Worm (Caenorhabditis elegans) whole organism, L1 larva: ENCODE results near the gene F21C10.18.

Source experiments
- C16A3.4 ChIP-seq: fragments of 150-350 bp; optimal IDR thresholded peaks from 2 replicates; lab custom pipeline; 2014; ENCODE audit warnings: missing biosample characterization, missing genetic modification characterization
- F16B12.6 ChIP-seq: fragments of 150-350 bp; optimal IDR thresholded peaks from 2 replicates; lab custom pipeline; 2014; ENCODE audit warnings: missing biosample characterization, missing genetic modification characterization
- ama-1 ChIP-seq: fragments of 150-350 bp; optimal IDR thresholded peaks from 2 replicates; lab custom pipeline; 2014
- blmp-1 ChIP-seq: fragments of 150-350 bp; optimal IDR thresholded peaks from 2 replicates; lab custom pipeline; 2014; ENCODE audit warnings: missing biosample characterization, missing genetic modification characterization
- ceh-63 ChIP-seq: fragments of 200-800 bp; sonication (Bioruptor generic); optimal IDR thresholded peaks from 2 replicates; lab custom pipeline; 2018; ENCODE audit warnings: mild to moderate bottlenecking, missing genetic modification characterization, missing compliant biosample characterization
- ceh-8 ChIP-seq: fragments of 200-800 bp; sonication (Bioruptor generic); optimal IDR thresholded peaks from 2 replicates; lab custom pipeline; 2018; ENCODE audit warnings: mild to moderate bottlenecking, missing genetic modification characterization, moderate library complexity, missing compliant biosample characterization
- ceh-82 ChIP-seq, 3 experiments: fragments of 150-350 bp in 1 of 3; sonication (generic microtip) in 2 of 3; optimal IDR thresholded peaks; 2 replicates each; lab custom pipeline; 2014 to 2017; ENCODE audit warnings: missing biosample characterization in 3 of 3, missing genetic modification characterization in 3 of 3
- ceh-88 ChIP-seq: fragments of 200-800 bp; sonication (Bioruptor generic); IDR thresholded peaks from 2 replicates; pipeline ENCODE4 v1.3.6; 2022; ENCODE audit warnings: missing genetic modification characterization, missing compliant biosample characterization
- ces-1 ChIP-seq: fragments of 150-350 bp; optimal IDR thresholded peaks from 2 replicates; lab custom pipeline; 2014; ENCODE audit warnings: missing biosample characterization, missing genetic modification reagents, missing genetic modification characterization
- dsc-1 ChIP-seq: sonication (generic microtip); optimal IDR thresholded peaks from 2 replicates; lab custom pipeline; 2016; ENCODE audit warnings: mild to moderate bottlenecking, missing genetic modification characterization, missing compliant biosample characterization
- egl-13 ChIP-seq: sonication (generic microtip); optimal IDR thresholded peaks from 2 replicates; lab custom pipeline; 2016; ENCODE audit warnings: missing genotype, missing genetic modification reagents, missing genetic modification characterization, missing compliant biosample characterization
- egl-27 ChIP-seq, 2 experiments: fragments of 150-350 bp in 1 of 2; sonication (generic microtip); optimal IDR thresholded peaks; 3 replicates each; lab custom pipeline; 2017 to 2018; ENCODE audit warnings: missing biosample characterization in 2 of 2, missing genetic modification characterization in 2 of 2, missing genetic modification reagents in 2 of 2
- elt-2 ChIP-seq: sonication (generic microtip); optimal IDR thresholded peaks from 2 replicates; lab custom pipeline; 2016; ENCODE audit warnings: missing genetic modification characterization, mild to moderate bottlenecking, inconsistent platforms, missing compliant biosample characterization, missing genetic modification reagents
- elt-3 ChIP-seq, 6 experiments: fragments of 150-350 bp in 1 of 6; sonication (generic microtip); optimal IDR thresholded peaks; 2 replicates each; lab custom pipeline; 2017 to 2018; ENCODE audit warnings: missing biosample characterization in 6 of 6, missing genetic modification characterization in 6 of 6, inconsistent platforms in 1 of 6
- fkh-10 ChIP-seq: sonication (generic microtip); optimal IDR thresholded peaks from 2 replicates; lab custom pipeline; 2017; ENCODE audit warnings: missing biosample characterization, missing genetic modification reagents, missing genetic modification characterization
- fkh-8 ChIP-seq: sonication (generic microtip); optimal IDR thresholded peaks from 2 replicates; lab custom pipeline; 2016; ENCODE audit warnings: mild to moderate bottlenecking, missing genetic modification characterization, missing compliant biosample characterization
- jun-1 ChIP-seq: fragments of 150-350 bp; optimal IDR thresholded peaks from 2 replicates; lab custom pipeline; 2014; ENCODE audit warnings: missing biosample characterization, missing genetic modification reagents, missing genetic modification characterization
- lin-13 ChIP-seq: fragments of 150-350 bp; optimal IDR thresholded peaks from 2 replicates; lab custom pipeline; 2014; ENCODE audit warnings: missing biosample characterization, missing genetic modification reagents, missing genetic modification characterization
- lin-14 ChIP-seq: fragments of 200-800 bp; sonication (Bioruptor generic); optimal IDR thresholded peaks from 2 replicates; lab custom pipeline; 2018; ENCODE audit warnings: mild to moderate bottlenecking, missing genetic modification characterization, moderate library complexity, missing compliant biosample characterization
- lin-15B ChIP-seq: fragments of 150-350 bp; sonication (generic microtip); optimal IDR thresholded peaks from 3 replicates; lab custom pipeline; 2014; ENCODE audit warnings: missing biosample characterization, missing genetic modification characterization
- lin-39 ChIP-seq: fragments of 150-350 bp; optimal IDR thresholded peaks from 2 replicates; lab custom pipeline; 2014; ENCODE audit warnings: missing biosample characterization, missing genetic modification reagents, missing genetic modification characterization
- lir-3 ChIP-seq: sonication (generic microtip); optimal IDR thresholded peaks from 2 replicates; lab custom pipeline; 2016; ENCODE audit warnings: mild to moderate bottlenecking, missing genetic modification characterization, moderate library complexity, missing compliant biosample characterization; ENCODE audit not compliant: poor library complexity
- lsy-2 ChIP-seq, 2 experiments: fragments of 150-350 bp; optimal IDR thresholded peaks; 2 replicates each; lab custom pipeline; 2014; ENCODE audit warnings: missing biosample characterization in 2 of 2, missing genetic modification characterization in 2 of 2
- mdl-1 ChIP-seq, 2 experiments: fragments of 150-350 bp; optimal IDR thresholded peaks; 2 replicates each; lab custom pipeline; 2014 to 2017; ENCODE audit warnings: missing biosample characterization in 2 of 2, missing genetic modification characterization in 2 of 2, inconsistent platforms in 1 of 2
- nhr-19 ChIP-seq: fragments of 200-800 bp; sonication (Bioruptor generic); conservative IDR thresholded peaks from 2 replicates; pipeline ENCODE4 v1.3.6; 2022; ENCODE audit warnings: missing genetic modification characterization, missing compliant biosample characterization
- nhr-20 ChIP-seq: sonication (generic microtip); optimal IDR thresholded peaks from 2 replicates; lab custom pipeline; 2016; ENCODE audit warnings: mild to moderate bottlenecking, missing genetic modification characterization, missing compliant biosample characterization
- nhr-47 ChIP-seq: sonication (generic microtip); optimal IDR thresholded peaks from 2 replicates; lab custom pipeline; 2016; ENCODE audit warnings: mild to moderate bottlenecking, missing genetic modification characterization, moderate library complexity, missing compliant biosample characterization
- nhr-76 ChIP-seq: sonication (generic microtip); optimal IDR thresholded peaks from 2 replicates; lab custom pipeline; 2017; ENCODE audit warnings: missing biosample characterization, missing genetic modification characterization
- nhr-77 ChIP-seq: fragments of 150-350 bp; optimal IDR thresholded peaks from 2 replicates; lab custom pipeline; 2014; ENCODE audit warnings: missing biosample characterization, missing genetic modification characterization
- nhr-84 ChIP-seq: sonication (generic microtip); optimal IDR thresholded peaks from 2 replicates; lab custom pipeline; 2017; ENCODE audit warnings: missing biosample characterization, missing genetic modification characterization
- nhr-85 ChIP-seq: sonication (generic microtip); peaks from one replicate; lab custom pipeline; 2016; ENCODE audit warnings: missing genetic modification characterization, inconsistent platforms, missing compliant biosample characterization
- nhr-90 ChIP-seq: sonication (generic microtip); optimal IDR thresholded peaks from 2 replicates; lab custom pipeline; 2016; ENCODE audit warnings: mild to moderate bottlenecking, missing genetic modification characterization, missing compliant biosample characterization; ENCODE audit not compliant: poor library complexity
- pag-3 ChIP-seq: sonication (generic microtip); optimal IDR thresholded peaks from 2 replicates; lab custom pipeline; 2017; ENCODE audit warnings: missing genetic modification characterization, mild to moderate bottlenecking, missing compliant biosample characterization, antibody characterized with exemption, borderline replicate concordance; ENCODE audit not compliant: insufficient read depth
- rnt-1 ChIP-seq: sonication (generic microtip); optimal IDR thresholded peaks from 2 replicates; lab custom pipeline; 2016; ENCODE audit warnings: mild to moderate bottlenecking, missing genetic modification characterization, moderate library complexity, missing compliant biosample characterization
- skn-1 ChIP-seq: fragments of 150-350 bp; optimal IDR thresholded peaks from 2 replicates; lab custom pipeline; 2014; ENCODE audit warnings: missing biosample characterization, missing genetic modification characterization
- snu-23 ChIP-seq: sonication (generic microtip); optimal IDR thresholded peaks from 2 replicates; lab custom pipeline; 2016; ENCODE audit warnings: missing genetic modification characterization, missing compliant biosample characterization
- sox-4 ChIP-seq: sonication (generic microtip); optimal IDR thresholded peaks from 2 replicates; lab custom pipeline; 2016; ENCODE audit warnings: missing genetic modification characterization, missing compliant biosample characterization
- sup-37 ChIP-seq: fragments of 200-800 bp; sonication (Bioruptor generic); optimal IDR thresholded peaks from 2 replicates; lab custom pipeline; 2018; ENCODE audit warnings: mild to moderate bottlenecking, missing genetic modification characterization, missing compliant biosample characterization
- swsn-7 ChIP-seq: sonication (generic microtip); optimal IDR thresholded peaks from 2 replicates; lab custom pipeline; 2016; ENCODE audit warnings: missing genetic modification characterization, missing compliant biosample characterization
- tbx-2 ChIP-seq: sonication (generic microtip); optimal IDR thresholded peaks from 2 replicates; lab custom pipeline; 2016; ENCODE audit warnings: missing genetic modification characterization, missing compliant biosample characterization
- tlp-1 ChIP-seq: fragments of 150-350 bp; optimal IDR thresholded peaks from 2 replicates; lab custom pipeline; 2014; ENCODE audit warnings: missing biosample characterization, missing genetic modification characterization
- unc-130 ChIP-seq: fragments of 150-350 bp; optimal IDR thresholded peaks from 2 replicates; lab custom pipeline; 2017; ENCODE audit warnings: missing biosample characterization, missing genetic modification characterization, inconsistent platforms
- unc-30 ChIP-seq: sonication (generic microtip); optimal IDR thresholded peaks from 2 replicates; lab custom pipeline; 2017; ENCODE audit warnings: missing biosample characterization, missing genetic modification characterization
- unc-98 ChIP-seq: fragments of 200-800 bp; sonication (Bioruptor generic); IDR thresholded peaks from 2 replicates; pipeline ENCODE4 v1.3.6; 2022; ENCODE audit warnings: missing genetic modification characterization, missing compliant biosample characterization
- ztf-4 ChIP-seq: fragments of 150-350 bp; optimal IDR thresholded peaks from 2 replicates; lab custom pipeline; 2014; ENCODE audit warnings: missing biosample characterization, missing genetic modification characterization

F21C10.18 gene

ce11 chrV:9108219-9108618 is at the start of gene F21C10.18:
Gene F21C10.18 (plus strand): TSS chrV:9108519.
- TF ChIP-seq dsc-1 (no peak), lin-15B (no peak), tbx-2 (tag; lab: Kevin White, UChicago) (no peak), nhr-76 (tag; lab: Kevin White, UChicago) (no peak), lir-3 (tag; lab: Kevin White, UChicago) (no peak), unc-98 (no peak), lin-39 (tag; lab: Kevin White, UChicago) (no peak), lin-13 (GFP tag; lab: Kevin White, UChicago) (no peak), tlp-1 (tag; lab: Kevin White, UChicago) (no peak), ceh-88 (GFP tag; lab: Robert Waterston, UW) (no peak), rnt-1 (tag; lab: Kevin White, UChicago) (no peak), lin-14 (GFP tag; lab: Kevin White, UChicago) (no peak), nhr-20 (tag; lab: Kevin White, UChicago) (no peak), nhr-84 (tag; lab: Kevin White, UChicago) (no peak), egl-27 (tag; optimal IDR thresholded peaks at IDR 0.05; lab: Kevin White, UChicago) (no peak), blmp-1 (tag; lab: Kevin White, UChicago) (no peak), nhr-90 (no peak), jun-1 (tag; lab: Kevin White, UChicago) (no peak)

ce11 chrV:9058627-9059026 is 49.7 kb upstream of the F21C10.18 start, which contains the start of gene C25E10.11:
Gene C25E10.11 (minus strand): TSS chrV:9058727.
- no peak for TF ChIP-seq pag-3
- TF ChIP-seq, all 84 proteins: peak for 0

ce11 chrV:9059468-9059867 is 48.9 kb upstream of the F21C10.18 start, which contains the start of the genes C25E10.16 and C25E10.13:
Gene C25E10.16 (minus strand): TSS chrV:9059568.
Gene C25E10.13 (plus strand): TSS chrV:9059723.
- TF ChIP-seq dsc-1 (no peak), fkh-8 (tag; lab: Kevin White, UChicago) (peak; percentile 26)

ce11 chrV:9062341-9062740 is 46.0 kb upstream of the F21C10.18 start, which contains the start of gene C25E10.12:
Gene C25E10.12 (minus strand): TSS chrV:9062441.
- no peak for TF ChIP-seq F16B12.6 (tag; lab: Kevin White, UChicago)
- no peak for TF ChIP-seq ztf-4 (tag; lab: Kevin White, UChicago)
- TF ChIP-seq ceh-63: no peak
- no peak for TF ChIP-seq unc-130 (tag; lab: Kevin White, UChicago)
- no peak for TF ChIP-seq lin-39 (tag; lab: Kevin White, UChicago)
- no peak for TF ChIP-seq snu-23 (GFP tag; lab: Kevin White, UChicago)
- TF ChIP-seq lin-15B: no peak
- no peak for TF ChIP-seq egl-13 (tag; lab: Kevin White, UChicago)
- no peak for TF ChIP-seq ceh-82 (tag; optimal IDR thresholded peaks at IDR 0.05; lab: Kevin White, UChicago)
- no peak for TF ChIP-seq mdl-1 (tag; optimal IDR thresholded peaks at IDR 0.05; lab: Kevin White, UChicago)
- TF ChIP-seq ces-1: no peak
- no peak for TF ChIP-seq jun-1 (tag; lab: Kevin White, UChicago)
- no peak for TF ChIP-seq pag-3
- TF ChIP-seq ama-1 (lab: Kevin White, UChicago): no peak
- no peak for TF ChIP-seq fkh-8 (tag; lab: Kevin White, UChicago)
- no peak for TF ChIP-seq fkh-10 (GFP tag; lab: Kevin White, UChicago)
- TF ChIP-seq tbx-2 (tag; lab: Kevin White, UChicago): no peak
- TF ChIP-seq ceh-8 (GFP tag; lab: Kevin White, UChicago): no peak
- no peak for TF ChIP-seq skn-1 (tag; lab: Kevin White, UChicago)
- no peak for TF ChIP-seq swsn-7 (tag; lab: Kevin White, UChicago)
- TF ChIP-seq, all 84 proteins: peak for 0

- TF ChIP-seq elt-3 (tag; optimal IDR thresholded peaks at IDR 0.05; lab: Kevin White, UChicago): no peak
- TF ChIP-seq blmp-1 (tag; lab: Kevin White, UChicago): peak; percentile 18
- no peak for TF ChIP-seq nhr-19 (GFP tag; lab: Robert Waterston, UW)
- no peak for TF ChIP-seq sup-37 (GFP tag; lab: Kevin White, UChicago)
- TF ChIP-seq tbx-2 (tag; lab: Kevin White, UChicago): no peak
- no peak for TF ChIP-seq swsn-7 (tag; lab: Kevin White, UChicago)
- no peak for TF ChIP-seq lsy-2 (tag; optimal IDR thresholded peaks at IDR 0.05; lab: Kevin White, UChicago)
- no peak for TF ChIP-seq C16A3.4 (tag; lab: Kevin White, UChicago)
- peak; percentile 23 for TF ChIP-seq nhr-85 (tag; lab: Kevin White, UChicago)
- TF ChIP-seq lin-13 (GFP tag; lab: Kevin White, UChicago): no peak
- no peak for TF ChIP-seq jun-1 (tag; lab: Kevin White, UChicago)
- TF ChIP-seq nhr-47 (tag; lab: Kevin White, UChicago): no peak
- TF ChIP-seq unc-30 (tag; lab: Kevin White, UChicago): no peak
- no peak for TF ChIP-seq nhr-77 (tag; lab: Kevin White, UChicago)
- TF ChIP-seq sox-4 (tag; lab: Kevin White, UChicago): no peak
- no peak for TF ChIP-seq elt-2 (tag; lab: Kevin White, UChicago)
Measured at ce11 chrV:9063134-9063533, 45.2 kb upstream of the F21C10.18 start.
